Worm (Caenorhabditis elegans) whole organism, L3 larva: ENCODE data around the gene fbxb-54.

Experiments used
- mdl-1 ChIP-seq: fragments of 150-350 bp; optimal IDR thresholded peaks from 2 replicates; lab custom pipeline; 2014; ENCODE audit warnings: missing biosample characterization, missing genetic modification characterization
- nhr-67 ChIP-seq: fragments of 150-350 bp; optimal IDR thresholded peaks from 2 replicates; lab custom pipeline; 2014; ENCODE audit warnings: missing biosample characterization, missing genetic modification characterization
- pha-4 ChIP-seq: fragments of 150-350 bp; optimal IDR thresholded peaks from 2 replicates; lab custom pipeline; 2014; ENCODE audit warnings: missing biosample characterization, missing genetic modification reagents, missing genetic modification characterization
- ztf-4 ChIP-seq: fragments of 150-350 bp; optimal IDR thresholded peaks from 2 replicates; lab custom pipeline; 2014; ENCODE audit warnings: missing biosample characterization, missing genetic modification characterization

DNA sequence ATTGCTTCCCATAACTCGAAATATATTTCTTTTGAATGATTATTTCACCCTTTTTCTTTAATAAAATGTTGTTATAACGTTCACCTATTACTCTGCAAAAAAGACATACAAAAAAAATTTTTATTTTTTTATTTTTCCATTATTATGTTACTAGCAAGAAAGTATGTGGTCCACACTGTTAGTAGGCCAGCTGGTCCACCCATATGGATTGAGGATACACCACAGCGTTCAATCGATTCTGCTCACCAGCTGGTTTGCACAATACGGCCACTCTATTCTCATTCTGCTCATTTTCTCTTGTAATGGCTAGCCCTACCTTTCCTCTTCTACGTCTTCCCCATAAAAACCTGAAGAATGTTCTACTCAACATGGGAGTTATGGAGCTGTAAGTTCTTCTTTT is 17.5 kb downstream of the fbxb-54 start, which contains the start of gene fbxb-44:
- no peak for TF ChIP-seq mdl-1
- TF ChIP-seq pha-4 (tag; lab: Kevin White, UChicago): no peak
- no peak for TF ChIP-seq ztf-4
- no peak for TF ChIP-seq nhr-67 (tag; lab: Kevin White, UChicago)
